Fruit fly (Drosophila melanogaster) S2 (cell line): ENCODE results near the gene aru.

ENCODE experiments used
- CG8478 ChIP-seq: fragments of >200 bp; optimal IDR thresholded peaks from 2 replicates; lab custom pipeline; 2018
- CTCF ChIP-seq, 2 experiments: fragments of >200 bp; optimal IDR thresholded peaks; 2 replicates each; lab custom pipeline; 2018

DNA sequence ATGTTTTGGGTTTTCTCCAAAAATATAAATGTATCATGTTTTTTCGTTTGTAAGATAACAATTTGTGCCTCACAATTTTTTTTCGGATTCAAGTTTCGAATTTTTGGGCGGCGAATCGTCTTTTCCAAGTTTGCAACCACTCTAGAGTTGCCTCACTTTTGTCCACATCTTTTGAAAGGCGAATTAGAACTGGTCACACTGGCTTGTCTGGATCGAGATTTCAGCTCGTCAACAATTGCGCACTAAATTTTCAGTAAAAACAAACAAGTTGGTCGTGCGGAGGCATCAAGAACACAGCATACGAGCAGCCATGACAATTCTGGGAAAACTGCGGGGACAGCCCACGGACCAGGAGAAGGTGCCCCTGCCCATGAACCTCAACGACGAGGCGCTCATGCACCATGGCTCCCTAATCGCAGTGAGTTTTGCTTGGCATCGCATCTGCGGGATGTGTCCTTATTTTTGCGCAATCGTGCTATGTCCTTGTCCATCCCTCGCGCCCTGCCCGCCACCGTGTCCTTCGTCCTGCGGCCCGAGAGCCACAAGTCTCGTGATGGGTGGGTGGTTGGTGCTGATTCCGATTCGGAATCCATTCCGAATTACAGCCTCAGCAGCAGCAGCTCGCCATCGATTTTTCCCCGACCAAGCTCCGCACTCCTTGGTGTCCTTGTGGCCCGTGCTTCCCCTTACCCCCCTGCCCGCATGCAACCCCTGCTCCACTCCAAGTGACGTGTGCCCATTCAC lies 46.7 kb downstream of the aru start, which contains the start of gene CG3662:
- TF ChIP-seq CG8478: no peak
- peak; percentile 36 to 56 for TF ChIP-seq CTCF (optimal IDR thresholded peaks at IDR 0.05; lab: Kevin White, UChicago)
